Fruit fly (Drosophila melanogaster): ENCODE data around the gene CG32720.

- TF ChIP-seq kay (GFP tag; ENCODE audit: borderline replicate concordance): no peak
- no peak for TF ChIP-seq CG1620 (GFP tag; optimal IDR thresholded peaks at IDR 0.05)
- TF ChIP-seq CG7101 (tag; optimal IDR thresholded peaks at IDR 0.05): no peak
- TF ChIP-seq CG33017 (tag; optimal IDR thresholded peaks at IDR 0.05): no peak
- no peak for TF ChIP-seq bab1 (GFP tag; optimal IDR thresholded peaks at IDR 0.05)
- TF ChIP-seq cic (GFP tag; optimal IDR thresholded peaks at IDR 0.05): no peak
Observed at dm6 chrX:7541455-7541797, 4.7 kb upstream of the CG32720 start.

Data from whole organism, adult.